Worm (Caenorhabditis elegans) whole organism, late embryonic: Measurements from ENCODE around the gene gegf-1.

Experiments used
- ama-1 ChIP-seq: fragments of 150-350 bp; optimal IDR thresholded peaks from 2 replicates; lab custom pipeline; 2014
- dve-1 ChIP-seq: sonication (generic microtip); optimal IDR thresholded peaks from 2 replicates; lab custom pipeline; 2017; ENCODE audit warnings: antibody characterized with exemption, mild to moderate bottlenecking, missing genetic modification characterization, missing compliant biosample characterization
- elt-2 ChIP-seq: sonication (generic microtip); optimal IDR thresholded peaks from 2 replicates; lab custom pipeline; 2016; ENCODE audit warnings: missing genetic modification reagents, missing genetic modification characterization, missing compliant biosample characterization
- fkh-10 ChIP-seq: fragments of 150-350 bp; optimal IDR thresholded peaks from 2 replicates; lab custom pipeline; 2014; ENCODE audit warnings: missing biosample characterization, missing genetic modification reagents, missing genetic modification characterization
- madf-2 ChIP-seq: sonication (generic microtip); optimal IDR thresholded peaks from 2 replicates; lab custom pipeline; 2017; ENCODE audit warnings: missing genetic modification characterization, missing compliant biosample characterization
- nfya-1 ChIP-seq: sonication (generic microtip); optimal IDR thresholded peaks from 2 replicates; lab custom pipeline; 2017; ENCODE audit warnings: missing genetic modification characterization, mild to moderate bottlenecking, missing compliant biosample characterization, antibody characterized with exemption, moderate library complexity
- nhr-11 ChIP-seq: fragments of 150-350 bp; optimal IDR thresholded peaks from 2 replicates; lab custom pipeline; 2014; ENCODE audit warnings: missing biosample characterization, missing genetic modification characterization
- ref-2 ChIP-seq: sonication (generic microtip); optimal IDR thresholded peaks from 2 replicates; lab custom pipeline; 2016; ENCODE audit warnings: missing genetic modification characterization, missing compliant biosample characterization
- unc-55 ChIP-seq: sonication (generic microtip); optimal IDR thresholded peaks from 2 replicates; lab custom pipeline; 2017; ENCODE audit warnings: missing biosample characterization, missing genetic modification reagents, missing genetic modification characterization

ce11 chrIV:139652-140051, 18.1 kb downstream of the gegf-1 start:
- TF ChIP-seq madf-2 (no peak), fkh-10 (no peak), elt-2 (tag; lab: Kevin White, UChicago) (no peak), unc-55 (GFP tag; lab: Kevin White, UChicago) (no peak), ama-1 (lab: Kevin White, UChicago) (no peak), ref-2 (tag; lab: Kevin White, UChicago) (no peak), nhr-11 (tag; lab: Kevin White, UChicago) (no peak), nfya-1 (tag; lab: Kevin White, UChicago) (no peak), dve-1 (no peak)
